Fruit fly (Drosophila melanogaster): ENCODE results near the gene aop.

DNA sequence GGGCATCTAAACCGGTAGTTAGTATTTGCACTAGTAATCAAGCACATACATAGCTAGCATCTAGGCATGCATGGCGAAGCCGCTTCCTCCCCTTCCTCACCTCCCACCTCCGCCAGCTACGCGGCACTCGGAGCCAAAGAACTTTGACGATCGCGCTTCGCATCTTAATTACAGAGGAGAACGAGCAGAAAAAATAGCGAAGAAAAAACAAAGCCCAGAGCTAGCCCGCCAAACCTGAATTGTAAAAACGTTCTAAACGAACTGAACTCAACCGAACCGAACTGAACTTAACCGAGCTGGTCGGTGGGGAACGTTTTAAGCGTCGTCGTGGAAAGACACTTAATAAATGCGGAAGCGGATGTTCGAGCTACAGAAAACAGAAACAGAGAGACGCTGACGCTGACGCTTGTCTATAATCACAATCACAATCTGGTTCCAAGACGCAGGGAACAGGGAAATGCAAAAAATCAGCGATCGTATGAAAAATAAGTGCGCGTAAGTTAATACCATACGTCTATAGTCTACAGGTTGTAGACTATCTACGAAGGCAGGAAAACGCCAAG lies 9.6 kb downstream of the aop start:
- TF ChIP-seq CG8478 (optimal IDR thresholded peaks at IDR 0.05) (no peak), CTCF (optimal IDR thresholded peaks at IDR 0.05) (no peak)

Data from S2 (cell line).